Worm (Caenorhabditis elegans) whole organism, L1 larva: ENCODE measurements around the gene K11H3.2.
A peak's percentile ranks its signal among the peaks of the same experiment; 100 is the strongest.

Experiments
- C04F5.9 ChIP-seq: sonication (generic microtip); optimal IDR thresholded peaks from 2 replicates; lab custom pipeline; 2016; ENCODE audit warnings: missing genetic modification characterization, missing compliant biosample characterization
- C16A3.4 ChIP-seq: fragments of 150-350 bp; optimal IDR thresholded peaks from 2 replicates; lab custom pipeline; 2014; ENCODE audit warnings: missing biosample characterization, missing genetic modification characterization
- F16B12.6 ChIP-seq: fragments of 150-350 bp; optimal IDR thresholded peaks from 2 replicates; lab custom pipeline; 2014; ENCODE audit warnings: missing biosample characterization, missing genetic modification characterization
- ceh-63 ChIP-seq: fragments of 200-800 bp; sonication (Bioruptor generic); optimal IDR thresholded peaks from 2 replicates; lab custom pipeline; 2018; ENCODE audit warnings: mild to moderate bottlenecking, missing genetic modification characterization, missing compliant biosample characterization
- ceh-82 ChIP-seq, 3 experiments: fragments of 150-350 bp in 1 of 3; sonication (generic microtip) in 2 of 3; optimal IDR thresholded peaks; 2 replicates each; lab custom pipeline; 2014 to 2017; ENCODE audit warnings: missing biosample characterization in 3 of 3, missing genetic modification characterization in 3 of 3
- dpl-1 ChIP-seq, 3 experiments: fragments of 150-350 bp in 2 of 3; sonication (generic microtip) in 1 of 3; optimal IDR thresholded peaks; 2 replicates each; lab custom pipeline; 2014 to 2017; ENCODE audit warnings: missing biosample characterization in 3 of 3, missing genetic modification characterization in 3 of 3, missing genetic modification reagents in 3 of 3
- dsc-1 ChIP-seq: sonication (generic microtip); optimal IDR thresholded peaks from 2 replicates; lab custom pipeline; 2016; ENCODE audit warnings: mild to moderate bottlenecking, missing genetic modification characterization, missing compliant biosample characterization
- efl-1 ChIP-seq, 4 experiments: fragments of 150-350 bp; optimal IDR thresholded peaks in 3 of 4; peaks in 1 of 4; 1 replicate in 1 of 4; 2 replicates in 3 of 4; lab custom pipeline; 2014; ENCODE audit warnings: missing biosample characterization in 2 of 4, missing genetic modification characterization in 2 of 4, missing genetic modification reagents in 2 of 4
- elt-2 ChIP-seq: sonication (generic microtip); optimal IDR thresholded peaks from 2 replicates; lab custom pipeline; 2016; ENCODE audit warnings: missing genetic modification characterization, mild to moderate bottlenecking, inconsistent platforms, missing compliant biosample characterization, missing genetic modification reagents
- elt-3 ChIP-seq, 6 experiments: fragments of 150-350 bp in 1 of 6; sonication (generic microtip); optimal IDR thresholded peaks; 2 replicates each; lab custom pipeline; 2017 to 2018; ENCODE audit warnings: missing biosample characterization in 6 of 6, missing genetic modification characterization in 6 of 6, inconsistent platforms in 1 of 6
- fkh-4 ChIP-seq: sonication (generic microtip); optimal IDR thresholded peaks from 2 replicates; lab custom pipeline; 2016; ENCODE audit warnings: missing compliant biosample characterization, missing genetic modification characterization, borderline replicate concordance
- fkh-8 ChIP-seq: sonication (generic microtip); optimal IDR thresholded peaks from 2 replicates; lab custom pipeline; 2016; ENCODE audit warnings: mild to moderate bottlenecking, missing genetic modification characterization, missing compliant biosample characterization
- grh-1 ChIP-seq: fragments of 200-800 bp; sonication (Bioruptor generic); IDR thresholded peaks from 2 replicates; pipeline ENCODE4 v1.3.6; 2022; ENCODE audit warnings: missing genetic modification reagents, missing genetic modification characterization, missing compliant biosample characterization
- jun-1 ChIP-seq: fragments of 150-350 bp; optimal IDR thresholded peaks from 2 replicates; lab custom pipeline; 2014; ENCODE audit warnings: missing biosample characterization, missing genetic modification reagents, missing genetic modification characterization
- lin-13 ChIP-seq: fragments of 150-350 bp; optimal IDR thresholded peaks from 2 replicates; lab custom pipeline; 2014; ENCODE audit warnings: missing biosample characterization, missing genetic modification reagents, missing genetic modification characterization
- lin-14 ChIP-seq: fragments of 200-800 bp; sonication (Bioruptor generic); optimal IDR thresholded peaks from 2 replicates; lab custom pipeline; 2018; ENCODE audit warnings: mild to moderate bottlenecking, missing genetic modification characterization, moderate library complexity, missing compliant biosample characterization
- lin-35 ChIP-seq, 2 experiments: fragments of 150-350 bp; optimal IDR thresholded peaks; 2 replicates each; lab custom pipeline; 2014; ENCODE audit warnings: missing biosample characterization in 2 of 2, missing genetic modification characterization in 2 of 2, missing genetic modification reagents in 2 of 2
- lir-3 ChIP-seq: sonication (generic microtip); optimal IDR thresholded peaks from 2 replicates; lab custom pipeline; 2016; ENCODE audit warnings: mild to moderate bottlenecking, missing genetic modification characterization, moderate library complexity, missing compliant biosample characterization; ENCODE audit not compliant: poor library complexity
- lsy-2 ChIP-seq, 2 experiments: fragments of 150-350 bp; optimal IDR thresholded peaks; 2 replicates each; lab custom pipeline; 2014; ENCODE audit warnings: missing biosample characterization in 2 of 2, missing genetic modification characterization in 2 of 2
- mab-9 ChIP-seq: fragments of 200-800 bp; sonication (Bioruptor generic); IDR thresholded peaks from 2 replicates; pipeline ENCODE4 v1.3.6; 2022; ENCODE audit warnings: missing genetic modification reagents, missing genetic modification characterization, missing compliant biosample characterization
- mdl-1 ChIP-seq, 2 experiments: fragments of 150-350 bp; optimal IDR thresholded peaks; 2 replicates each; lab custom pipeline; 2014 to 2017; ENCODE audit warnings: missing biosample characterization in 2 of 2, missing genetic modification characterization in 2 of 2, inconsistent platforms in 1 of 2
- mep-1 ChIP-seq: fragments of 150-350 bp; optimal IDR thresholded peaks from 2 replicates; lab custom pipeline; 2014; ENCODE audit warnings: missing biosample characterization, missing genetic modification characterization
- nhr-12 ChIP-seq: sonication (generic microtip); optimal IDR thresholded peaks from 2 replicates; lab custom pipeline; 2017; ENCODE audit warnings: missing biosample characterization, missing genetic modification characterization
- nhr-19 ChIP-seq: fragments of 200-800 bp; sonication (Bioruptor generic); conservative IDR thresholded peaks from 2 replicates; pipeline ENCODE4 v1.3.6; 2022; ENCODE audit warnings: missing genetic modification characterization, missing compliant biosample characterization
- nhr-20 ChIP-seq: sonication (generic microtip); optimal IDR thresholded peaks from 2 replicates; lab custom pipeline; 2016; ENCODE audit warnings: mild to moderate bottlenecking, missing genetic modification characterization, missing compliant biosample characterization
- nhr-47 ChIP-seq: sonication (generic microtip); optimal IDR thresholded peaks from 2 replicates; lab custom pipeline; 2016; ENCODE audit warnings: mild to moderate bottlenecking, missing genetic modification characterization, moderate library complexity, missing compliant biosample characterization
- nhr-71 ChIP-seq: sonication (generic microtip); optimal IDR thresholded peaks from 2 replicates; lab custom pipeline; 2016; ENCODE audit warnings: mild to moderate bottlenecking, missing genetic modification characterization, moderate library complexity, missing compliant biosample characterization
- nhr-76 ChIP-seq: sonication (generic microtip); optimal IDR thresholded peaks from 2 replicates; lab custom pipeline; 2017; ENCODE audit warnings: missing biosample characterization, missing genetic modification characterization
- nhr-84 ChIP-seq: sonication (generic microtip); optimal IDR thresholded peaks from 2 replicates; lab custom pipeline; 2017; ENCODE audit warnings: missing biosample characterization, missing genetic modification characterization
- nhr-85 ChIP-seq: sonication (generic microtip); peaks from one replicate; lab custom pipeline; 2016; ENCODE audit warnings: missing genetic modification characterization, inconsistent platforms, missing compliant biosample characterization
- nhr-90 ChIP-seq: sonication (generic microtip); optimal IDR thresholded peaks from 2 replicates; lab custom pipeline; 2016; ENCODE audit warnings: mild to moderate bottlenecking, missing genetic modification characterization, missing compliant biosample characterization; ENCODE audit not compliant: poor library complexity
- pag-3 ChIP-seq: sonication (generic microtip); optimal IDR thresholded peaks from 2 replicates; lab custom pipeline; 2017; ENCODE audit warnings: missing genetic modification characterization, mild to moderate bottlenecking, missing compliant biosample characterization, antibody characterized with exemption, borderline replicate concordance; ENCODE audit not compliant: insufficient read depth
- rnt-1 ChIP-seq: sonication (generic microtip); optimal IDR thresholded peaks from 2 replicates; lab custom pipeline; 2016; ENCODE audit warnings: mild to moderate bottlenecking, missing genetic modification characterization, moderate library complexity, missing compliant biosample characterization
- skn-1 ChIP-seq: fragments of 150-350 bp; optimal IDR thresholded peaks from 2 replicates; lab custom pipeline; 2014; ENCODE audit warnings: missing biosample characterization, missing genetic modification characterization
- snpc-4 ChIP-seq: fragments of 150-350 bp; optimal IDR thresholded peaks from 2 replicates; lab custom pipeline; 2014; ENCODE audit warnings: missing biosample characterization, missing genetic modification characterization
- snu-23 ChIP-seq: sonication (generic microtip); optimal IDR thresholded peaks from 2 replicates; lab custom pipeline; 2016; ENCODE audit warnings: missing genetic modification characterization, missing compliant biosample characterization
- sup-37 ChIP-seq: fragments of 200-800 bp; sonication (Bioruptor generic); optimal IDR thresholded peaks from 2 replicates; lab custom pipeline; 2018; ENCODE audit warnings: mild to moderate bottlenecking, missing genetic modification characterization, missing compliant biosample characterization
- swsn-7 ChIP-seq: sonication (generic microtip); optimal IDR thresholded peaks from 2 replicates; lab custom pipeline; 2016; ENCODE audit warnings: missing genetic modification characterization, missing compliant biosample characterization
- tbx-2 ChIP-seq: sonication (generic microtip); optimal IDR thresholded peaks from 2 replicates; lab custom pipeline; 2016; ENCODE audit warnings: missing genetic modification characterization, missing compliant biosample characterization
- unc-130 ChIP-seq: fragments of 150-350 bp; optimal IDR thresholded peaks from 2 replicates; lab custom pipeline; 2017; ENCODE audit warnings: missing biosample characterization, missing genetic modification characterization, inconsistent platforms
- unc-30 ChIP-seq: sonication (generic microtip); optimal IDR thresholded peaks from 2 replicates; lab custom pipeline; 2017; ENCODE audit warnings: missing biosample characterization, missing genetic modification characterization
- unc-86 ChIP-seq: sonication (generic microtip); optimal IDR thresholded peaks from 2 replicates; lab custom pipeline; 2016; ENCODE audit warnings: missing genetic modification characterization, missing compliant biosample characterization
- vab-15 ChIP-seq: sonication (generic microtip); optimal IDR thresholded peaks from 2 replicates; lab custom pipeline; 2017; ENCODE audit warnings: missing genotype, mild to moderate bottlenecking, missing genetic modification characterization, missing compliant biosample characterization
- xbp-1 ChIP-seq: sonication (generic microtip); optimal IDR thresholded peaks from 2 replicates; lab custom pipeline; 2016; ENCODE audit warnings: missing genetic modification characterization, missing compliant biosample characterization
- ztf-4 ChIP-seq: fragments of 150-350 bp; optimal IDR thresholded peaks from 2 replicates; lab custom pipeline; 2014; ENCODE audit warnings: missing biosample characterization, missing genetic modification characterization

Gene K11H3.2

DNA sequence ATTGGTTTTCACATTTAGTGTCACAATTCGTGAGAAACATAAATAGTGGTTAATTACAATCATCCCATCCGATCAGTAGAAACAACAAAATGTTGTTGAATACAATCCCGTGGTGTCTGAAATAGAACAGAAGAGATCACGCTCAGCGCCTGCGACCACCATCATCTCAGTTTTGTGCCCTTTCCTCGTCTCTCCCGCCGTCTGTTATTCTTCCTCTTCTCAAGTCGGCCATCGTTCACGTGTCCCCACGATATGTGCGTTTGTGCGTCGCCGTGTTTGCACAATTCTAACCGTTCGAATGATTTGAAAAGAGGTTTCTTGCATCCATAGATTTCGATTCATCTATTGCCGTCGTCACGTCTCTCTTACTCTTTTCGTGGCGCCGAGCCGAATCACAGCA lies 27.4 kb upstream of the K11H3.2 start, which contains the start of gene panl-3:
panl-3 (plus strand) TSS at position 294 of the 400 bp plus-strand sequence.
- TF ChIP-seq nhr-20 (tag; lab: Kevin White, UChicago) = peak; percentile 80
- TF ChIP-seq nhr-12 (tag; lab: Kevin White, UChicago) = no peak
- peak; percentile 28 for TF ChIP-seq dsc-1 (tag; lab: Kevin White, UChicago)
- no peak for TF ChIP-seq pag-3
- peak; percentile 55 for TF ChIP-seq nhr-19 (GFP tag; lab: Robert Waterston, UW)
- peak; percentile 54 to 78 (median 65) for TF ChIP-seq dpl-1 (GFP tag; optimal IDR thresholded peaks at IDR 0.05; lab: Kevin White, UChicago)
- TF ChIP-seq nhr-47 (tag; lab: Kevin White, UChicago) = peak; percentile 69
- TF ChIP-seq mdl-1 (tag; optimal IDR thresholded peaks at IDR 0.05; lab: Kevin White, UChicago) = peak in 1 of 2 experiments; percentile 95
- TF ChIP-seq snu-23 = peak; percentile 83
- peak; percentile 91 for TF ChIP-seq lin-14 (GFP tag; lab: Kevin White, UChicago)
- peak; percentile 81 for TF ChIP-seq nhr-71 (tag; lab: Kevin White, UChicago)
- peak; percentile 71 to 85 for TF ChIP-seq lin-35 (GFP tag; optimal IDR thresholded peaks at IDR 0.05; lab: Kevin White, UChicago)
- TF ChIP-seq ztf-4 (tag; lab: Kevin White, UChicago) = peak; percentile 51
- peak; percentile 82 for TF ChIP-seq rnt-1 (tag; lab: Kevin White, UChicago)
- TF ChIP-seq mep-1 (tag; lab: Kevin White, UChicago) = peak; percentile 93
- TF ChIP-seq lir-3 = no peak
- TF ChIP-seq C04F5.9 (tag; lab: Kevin White, UChicago) = no peak
- peak; percentile 73 for TF ChIP-seq mab-9 (GFP tag; lab: Robert Waterston, UW)
- peak in 2 of 6 experiments; percentile 30 to 48 for TF ChIP-seq elt-3 (tag; optimal IDR thresholded peaks at IDR 0.05; lab: Kevin White, UChicago)
- TF ChIP-seq elt-2 (tag; lab: Kevin White, UChicago) = peak; percentile 10
- TF ChIP-seq ceh-82 (tag; optimal IDR thresholded peaks at IDR 0.05; lab: Kevin White, UChicago) = peak; percentile 10 to 57 (median 38)
- TF ChIP-seq nhr-85 (tag; lab: Kevin White, UChicago) = peak; percentile 68
- peak; percentile 94 for TF ChIP-seq unc-130 (tag; lab: Kevin White, UChicago)
- peak; percentile 65 for TF ChIP-seq vab-15 (tag; lab: Kevin White, UChicago)
- TF ChIP-seq ceh-63 (GFP tag; lab: Kevin White, UChicago) = no peak
- TF ChIP-seq unc-86 = peak; percentile 35
- peak; percentile 30 for TF ChIP-seq skn-1 (tag; lab: Kevin White, UChicago)
- TF ChIP-seq fkh-4 (tag; lab: Kevin White, UChicago) = no peak
- peak; percentile 70 for TF ChIP-seq swsn-7 (tag; lab: Kevin White, UChicago)
- peak; percentile 69 for TF ChIP-seq xbp-1 (tag; lab: Kevin White, UChicago)
- no peak for TF ChIP-seq nhr-76
- peak; percentile 65 for TF ChIP-seq fkh-8 (tag; lab: Kevin White, UChicago)
- TF ChIP-seq jun-1 (tag; lab: Kevin White, UChicago) = no peak
- TF ChIP-seq snpc-4 (tag; lab: Kevin White, UChicago) = peak; percentile 18
- TF ChIP-seq lsy-2 (tag; optimal IDR thresholded peaks at IDR 0.05; lab: Kevin White, UChicago) = peak; percentile 73 to 80
- TF ChIP-seq sup-37 = no peak
- TF ChIP-seq lin-13 (GFP tag; lab: Kevin White, UChicago) = peak; percentile 39
- TF ChIP-seq efl-1 (optimal IDR thresholded peaks at IDR 0.05; lab: Kevin White, UChicago) = peak; percentile 60 to 69
- TF ChIP-seq efl-1 (GFP tag; optimal IDR thresholded peaks at IDR 0.05 in 1 of 2; lab: Kevin White, UChicago) = peak; percentile 71 to 96
- TF ChIP-seq grh-1 (GFP tag; lab: Robert Waterston, UW) = no peak
- peak; percentile 79 for TF ChIP-seq C16A3.4
- peak; percentile 98 for TF ChIP-seq F16B12.6 (tag; lab: Kevin White, UChicago)
- TF ChIP-seq nhr-90 (tag; lab: Kevin White, UChicago) = peak; percentile 61
- no peak for TF ChIP-seq nhr-84 (tag; lab: Kevin White, UChicago)
- no peak for TF ChIP-seq unc-30 (tag; lab: Kevin White, UChicago)
- peak; percentile 86 for TF ChIP-seq tbx-2 (tag; lab: Kevin White, UChicago)
